Worm (Caenorhabditis elegans): ENCODE data around the gene str-158.

The str-158 gene

ce11 chrIV:4930754-4931322 is 13.0 kb downstream of the str-158 start:
- TF ChIP-seq ets-7 (tag; optimal IDR thresholded peaks at IDR 0.05): no peak
- TF ChIP-seq pes-1 (GFP tag; IDR thresholded peaks at IDR 0.05): peak; percentile 63; the same call in 1 of the 2 replicates
- no peak for TF ChIP-seq ceh-36 (tag; optimal IDR thresholded peaks at IDR 0.05)
- TF ChIP-seq sea-1 (GFP tag; conservative IDR thresholded peaks at IDR 0.05): no peak
- TF ChIP-seq flt-1 (GFP tag; IDR thresholded peaks at IDR 0.05): peak; percentile 39; the same call in 1 of the 2 replicates
- TF ChIP-seq tbx-11 (GFP tag; IDR thresholded peaks at IDR 0.05): 0 out of 2 replicates have a peak, but pooled peaks have one; percentile 16
- peak; percentile 6 for TF ChIP-seq ceh-13 (GFP tag; optimal IDR thresholded peaks at IDR 0.05)

- TF ChIP-seq hmbx-1 (tag; optimal IDR thresholded peaks at IDR 0.05) (no peak), hmg-4 (GFP tag; optimal IDR thresholded peaks at IDR 0.05) (no peak), scrt-1 (GFP tag; IDR thresholded peaks at IDR 0.05) (no peak), ceh-13 (GFP tag; optimal IDR thresholded peaks at IDR 0.05) (no peak), tbx-11 (GFP tag; IDR thresholded peaks at IDR 0.05) (no peak)
Measured at ce11 chrIV:4934103-4934502, 16.2 kb downstream of the str-158 start, which contains the start of gene str-153. TSS of gene str-153 (plus strand) at chrIV:4934403.

ce11 chrIV:4937647-4938046 is 19.8 kb downstream of the str-158 start, which contains the start of gene fbxa-86:
TSS of gene fbxa-86 (minus strand) at chrIV:4938013.
- no peak for TF ChIP-seq scrt-1 (GFP tag; IDR thresholded peaks at IDR 0.05)
- no peak for TF ChIP-seq flt-1 (GFP tag; IDR thresholded peaks at IDR 0.05)
- TF ChIP-seq ceh-13 (GFP tag; optimal IDR thresholded peaks at IDR 0.05): no peak
- no peak for TF ChIP-seq tbx-11 (GFP tag; IDR thresholded peaks at IDR 0.05)
- TF ChIP-seq ets-7 (tag; optimal IDR thresholded peaks at IDR 0.05): no peak
- TF ChIP-seq pes-1 (GFP tag; IDR thresholded peaks at IDR 0.05): no peak
- TF ChIP-seq hmbx-1 (tag; optimal IDR thresholded peaks at IDR 0.05): no peak
- no peak for TF ChIP-seq tra-4 (tag; optimal IDR thresholded peaks at IDR 0.05)
- TF ChIP-seq sea-1 (GFP tag; conservative IDR thresholded peaks at IDR 0.05): no peak
- no peak for TF ChIP-seq tbx-37 (GFP tag; conservative IDR thresholded peaks at IDR 0.05)
- TF ChIP-seq F13C5.2 (tag; optimal IDR thresholded peaks at IDR 0.05): no peak
- no peak for TF ChIP-seq B0310.2 (tag; optimal IDR thresholded peaks at IDR 0.05)
- no peak for TF ChIP-seq ceh-36 (tag; optimal IDR thresholded peaks at IDR 0.05)
- no peak for TF ChIP-seq aly-1 (tag; optimal IDR thresholded peaks at IDR 0.05)
- no peak for TF ChIP-seq hmg-4 (GFP tag; optimal IDR thresholded peaks at IDR 0.05)
- TF ChIP-seq ama-1 (optimal IDR thresholded peaks at IDR 0.05): no peak
- TF ChIP-seq hnd-1 (tag; optimal IDR thresholded peaks at IDR 0.05): no peak

ce11 chrIV:4938664-4939063 is 20.8 kb downstream of the str-158 start, which contains the start of gene str-168:
TSS of gene str-168 (plus strand) at chrIV:4938964.
- TF ChIP-seq ceh-13 (GFP tag; optimal IDR thresholded peaks at IDR 0.05) (no peak), ceh-36 (tag; optimal IDR thresholded peaks at IDR 0.05) (no peak), F13C5.2 (tag; optimal IDR thresholded peaks at IDR 0.05) (no peak), B0310.2 (tag; optimal IDR thresholded peaks at IDR 0.05) (no peak), tbx-11 (GFP tag; IDR thresholded peaks at IDR 0.05) (no peak), scrt-1 (GFP tag; IDR thresholded peaks at IDR 0.05) (no peak), flt-1 (GFP tag; IDR thresholded peaks at IDR 0.05) (no peak), ama-1 (optimal IDR thresholded peaks at IDR 0.05) (no peak), tbx-37 (GFP tag; conservative IDR thresholded peaks at IDR 0.05) (no peak), pes-1 (GFP tag; IDR thresholded peaks at IDR 0.05) (no peak), ets-7 (tag; optimal IDR thresholded peaks at IDR 0.05) (no peak), aly-1 (tag; optimal IDR thresholded peaks at IDR 0.05) (no peak), hmg-4 (GFP tag; optimal IDR thresholded peaks at IDR 0.05) (no peak)

- no peak for TF ChIP-seq scrt-1 (GFP tag; IDR thresholded peaks at IDR 0.05)
Measured at ce11 chrIV:4941681-4942080, 23.8 kb downstream of the str-158 start, which contains the start of gene Y9C9A.5. TSS of gene Y9C9A.5 (plus strand) at chrIV:4941981.

ce11 chrIV:4945771-4946170 is 27.9 kb downstream of the str-158 start, which contains the start of gene str-169:
TSS of gene str-169 (plus strand) at chrIV:4946071.
- TF ChIP-seq aly-1 (tag; optimal IDR thresholded peaks at IDR 0.05) (no peak), hnd-1 (tag; optimal IDR thresholded peaks at IDR 0.05) (no peak), sea-1 (GFP tag; conservative IDR thresholded peaks at IDR 0.05) (no peak), flt-1 (GFP tag; IDR thresholded peaks at IDR 0.05) (no peak), ets-7 (tag; optimal IDR thresholded peaks at IDR 0.05) (no peak), tbx-37 (GFP tag; conservative IDR thresholded peaks at IDR 0.05) (no peak), ceh-36 (tag; optimal IDR thresholded peaks at IDR 0.05) (no peak), scrt-1 (GFP tag; IDR thresholded peaks at IDR 0.05) (no peak)

ce11 chrIV:4949729-4950128 is 31.9 kb downstream of the str-158 start:
- peak; percentile 77 for TF ChIP-seq flt-1 (GFP tag; IDR thresholded peaks at IDR 0.05)

- TF ChIP-seq flt-1 (GFP tag; IDR thresholded peaks at IDR 0.05): no peak
- TF ChIP-seq tbx-11 (GFP tag; IDR thresholded peaks at IDR 0.05): no peak
- no peak for TF ChIP-seq ets-7 (tag; optimal IDR thresholded peaks at IDR 0.05)
- TF ChIP-seq hmbx-1 (tag; optimal IDR thresholded peaks at IDR 0.05): no peak
- TF ChIP-seq ama-1 (optimal IDR thresholded peaks at IDR 0.05): no peak
- no peak for TF ChIP-seq scrt-1 (GFP tag; IDR thresholded peaks at IDR 0.05)
- no peak for TF ChIP-seq sea-1 (GFP tag; conservative IDR thresholded peaks at IDR 0.05)
- TF ChIP-seq aly-1 (tag; optimal IDR thresholded peaks at IDR 0.05): no peak
- TF ChIP-seq ceh-13 (GFP tag; optimal IDR thresholded peaks at IDR 0.05): no peak
Measured at ce11 chrIV:4953887-4954286, 36.0 kb downstream of the str-158 start, which contains the start of gene str-163. TSS of gene str-163 (plus strand) at chrIV:4954187.

Measured in whole organism, early embryonic.